Fruit fly (Drosophila melanogaster): Measurements from ENCODE around the gene CG42446.

The CG42446 gene

DNA sequence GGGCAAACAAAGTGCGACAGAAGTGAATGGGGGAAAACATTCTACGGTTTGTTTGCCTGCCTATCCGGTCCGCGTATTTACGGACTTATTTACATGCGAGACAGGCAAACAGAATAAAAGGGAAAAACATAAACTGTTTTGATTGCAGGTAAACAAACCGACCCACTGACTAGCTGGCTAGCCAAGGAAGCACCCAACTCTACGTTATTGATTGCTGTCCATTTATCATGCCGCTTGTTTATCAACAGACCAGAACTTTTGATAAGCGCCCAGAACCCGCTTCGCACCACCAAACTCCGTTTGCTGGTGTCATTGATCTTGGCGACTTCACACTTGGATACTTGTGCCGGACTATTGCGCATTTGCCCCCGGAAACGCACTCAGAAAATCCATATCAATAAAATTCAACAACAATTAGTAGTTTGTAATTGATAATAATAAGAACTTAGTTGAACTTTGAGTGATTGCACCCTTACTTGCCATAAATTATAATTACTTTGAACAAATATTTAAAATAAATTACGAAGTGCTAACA is 28.0 kb downstream of the CG42446 start (continued):
- TF ChIP-seq CG34376 (GFP tag; optimal IDR thresholded peaks at IDR 0.05) (peak; percentile 18), gfzf (GFP tag; optimal IDR thresholded peaks at IDR 0.05) (no peak), vvl (GFP tag; IDR thresholded peaks at IDR 0.05) (no peak), HLH3B (GFP tag; IDR thresholded peaks at IDR 0.05) (peak; percentile 36; the same call in 1 of the 2 replicates), Kr (GFP tag; optimal IDR thresholded peaks at IDR 0.05) (no peak), CG8944 (GFP tag; optimal IDR thresholded peaks at IDR 0.05) (peak; percentile 30), MTF-1 (GFP tag; optimal IDR thresholded peaks at IDR 0.05; ENCODE audit: borderline replicate concordance) (peak; percentile 52), sna (GFP tag; IDR thresholded peaks at IDR 0.05; ENCODE audit: partially characterized antibody) (no peak), Sin3A (optimal IDR thresholded peaks at IDR 0.05) (no peak), H2.0 (GFP tag; IDR thresholded peaks at IDR 0.05) (no peak), CG18764 (GFP tag; optimal IDR thresholded peaks at IDR 0.05) (peak; percentile 62), prd (optimal IDR thresholded peaks at IDR 0.05) (no peak), prd (GFP tag; IDR thresholded peaks at IDR 0.05) (peak; percentile 46; the same call in 2 of the 3 replicates), Abd-B (GFP tag; optimal IDR thresholded peaks at IDR 0.05) (no peak), fd96Cb (tag; optimal IDR thresholded peaks at IDR 0.05) (no peak), ap (GFP tag; IDR thresholded peaks at IDR 0.05) (no peak), hb (GFP tag; IDR thresholded peaks at IDR 0.05; ENCODE audit: partially characterized antibody) (no peak), kay (GFP tag; optimal IDR thresholded peaks at IDR 0.05) (peak; percentile 59), CG8388 (GFP tag; optimal IDR thresholded peaks at IDR 0.05) (no peak), CG13775 (GFP tag; optimal IDR thresholded peaks at IDR 0.05) (peak; percentile 19), crp (GFP tag; optimal IDR thresholded peaks at IDR 0.05) (peak in 1 of 2 experiments; percentile 17), Hr3 (GFP tag; optimal IDR thresholded peaks at IDR 0.05) (no peak), C15 (GFP tag; IDR thresholded peaks at IDR 0.05) (no peak), Trl (optimal IDR thresholded peaks at IDR 0.05) (no peak), Trl (GFP tag; optimal IDR thresholded peaks at IDR 0.05) (peak; percentile 73), CG10543 (GFP tag; optimal IDR thresholded peaks at IDR 0.05) (peak; percentile 70), Bdp1 (GFP tag; optimal IDR thresholded peaks at IDR 0.05) (peak; percentile 78), CG11093 (GFP tag; IDR thresholded peaks at IDR 0.05) (no peak), Bgb (GFP tag; IDR thresholded peaks at IDR 0.05; ENCODE audit: partially characterized antibody) (no peak), Usf (GFP tag; optimal IDR thresholded peaks at IDR 0.05) (peak; percentile 13), wek (GFP tag; optimal IDR thresholded peaks at IDR 0.05) (peak; percentile 73), CG11247 (GFP tag; IDR thresholded peaks at IDR 0.05) (peak; percentile 58), schlank (tag; optimal IDR thresholded peaks at IDR 0.05) (peak; percentile 67), CG10959 (GFP tag; IDR thresholded peaks at IDR 0.05) (no peak), CG10462 (GFP tag; optimal IDR thresholded peaks at IDR 0.05) (peak; percentile 23), ERR (GFP tag; optimal IDR thresholded peaks at IDR 0.05) (peak; percentile 26), mirr (GFP tag; optimal IDR thresholded peaks at IDR 0.05) (peak; percentile 72), eyg (GFP tag; optimal IDR thresholded peaks at IDR 0.05) (no peak), gro (GFP tag; optimal IDR thresholded peaks at IDR 0.05) (no peak), seq (GFP tag; IDR thresholded peaks at IDR 0.05) (peak; percentile 79), CG12659 (GFP tag; optimal IDR thresholded peaks at IDR 0.05) (peak; percentile 74), CG15269 (tag; optimal IDR thresholded peaks at IDR 0.05) (peak; percentile 40), chm (GFP tag; IDR thresholded peaks at IDR 0.05) (peak; percentile 80), CG14710 (tag; optimal IDR thresholded peaks at IDR 0.05) (peak; percentile 55), scrt (GFP tag; optimal IDR thresholded peaks at IDR 0.05) (no peak), amos (GFP tag; IDR thresholded peaks at IDR 0.05; ENCODE audit: partially characterized antibody) (no peak), Bteb2 (GFP tag; optimal IDR thresholded peaks at IDR 0.05) (peak; percentile 27), Dbx (GFP tag; IDR thresholded peaks at IDR 0.05) (peak; percentile 50; the same call in 1 of the 3 replicates), CG7271 (tag; optimal IDR thresholded peaks at IDR 0.05) (peak; percentile 15), CG6765 (GFP tag; optimal IDR thresholded peaks at IDR 0.05) (peak; percentile 42), stc (GFP tag; IDR thresholded peaks at IDR 0.05) (peak; percentile 49; the same call in 1 of the 2 replicates)
